Fruit fly (Drosophila melanogaster) whole organism, embryonic: Measurements from ENCODE around the gene grsm.

Experiments
- ATbp ChIP-seq: fragments of 200-800 bp; sonication (Bioruptor generic); optimal IDR thresholded peaks from 2 replicates; lab custom pipeline; 2017; ENCODE audit warnings: missing biosample characterization, mild to moderate bottlenecking, missing genetic modification characterization, missing genetic modification reagents
- Atf-2 ChIP-seq: fragments of 200-800 bp; sonication (Bioruptor generic); optimal IDR thresholded peaks from 2 replicates; lab custom pipeline; 2016; ENCODE audit warnings: missing biosample characterization, missing genetic modification characterization
- B-H2 ChIP-seq: fragments of 200-800 bp; sonication (Bioruptor generic); optimal IDR thresholded peaks from 2 replicates; lab custom pipeline; 2018; ENCODE audit warnings: missing biosample characterization, mild to moderate bottlenecking, missing genetic modification characterization
- Bteb2 ChIP-seq: fragments of 200-800 bp; sonication (Bioruptor generic); optimal IDR thresholded peaks from 2 replicates; lab custom pipeline; 2016; ENCODE audit warnings: missing biosample characterization, missing genetic modification characterization
- CG10147 ChIP-seq: fragments of 200-800 bp; sonication (Bioruptor generic); optimal IDR thresholded peaks from 2 replicates; lab custom pipeline; 2019; ENCODE audit warnings: missing biosample characterization, mild to moderate bottlenecking, missing genetic modification characterization, moderate library complexity
- CG10209 ChIP-seq: fragments of 200-800 bp; sonication (Bioruptor generic); optimal IDR thresholded peaks from 3 replicates; lab custom pipeline; 2017; ENCODE audit warnings: missing biosample characterization, mild to moderate bottlenecking, missing genetic modification characterization, missing genetic modification reagents
- CG10321 ChIP-seq: fragments of 200-800 bp; sonication (Bioruptor generic); IDR thresholded peaks from 2 replicates; pipeline ENCODE4 v1.3.6; 2022; ENCODE audit warnings: missing biosample characterization, missing genetic modification characterization
- CG10565 ChIP-seq: fragments of 200-800 bp; sonication (Bioruptor generic); optimal IDR thresholded peaks from 3 replicates; lab custom pipeline; 2016; ENCODE audit warnings: missing biosample characterization, mild to moderate bottlenecking, missing genetic modification characterization
- CG10979 ChIP-seq: fragments of 200-800 bp; sonication (Bioruptor generic); optimal IDR thresholded peaks from 2 replicates; lab custom pipeline; 2018; ENCODE audit warnings: missing biosample characterization, mild to moderate bottlenecking, missing genetic modification characterization, moderate library complexity
- CG11560 ChIP-seq: fragments of 200-800 bp; sonication (Bioruptor generic); IDR thresholded peaks from 3 replicates; pipeline ENCODE4 v1.3.6; 2022; ENCODE audit warnings: missing biosample characterization, missing genetic modification characterization
- CG13624 ChIP-seq: fragments of 200-800 bp; sonication (Bioruptor generic); optimal IDR thresholded peaks from 2 replicates; lab custom pipeline; 2016; ENCODE audit warnings: missing biosample characterization, missing genetic modification characterization
- CG15073 ChIP-seq: fragments of 200-800 bp; sonication (Bioruptor generic); optimal IDR thresholded peaks from 2 replicates; lab custom pipeline; 2016; ENCODE audit warnings: missing biosample characterization, missing genetic modification characterization
- CG15269 ChIP-seq: fragments of 200-800 bp; sonication (Bioruptor generic); optimal IDR thresholded peaks from 2 replicates; lab custom pipeline; 2018; ENCODE audit warnings: missing biosample characterization, mild to moderate bottlenecking, missing genetic modification characterization, moderate library complexity
- CG16779 ChIP-seq: fragments of 200-800 bp; sonication (Bioruptor generic); IDR thresholded peaks from 2 replicates; pipeline ENCODE4 v1.3.6; 2022; ENCODE audit warnings: missing biosample characterization, missing genetic modification characterization
- CG18599 ChIP-seq: fragments of 200-800 bp; sonication (Bioruptor generic); optimal IDR thresholded peaks from 3 replicates; lab custom pipeline; 2017; ENCODE audit warnings: missing biosample characterization, missing genetic modification characterization, mild to moderate bottlenecking, moderate library complexity, missing genetic modification reagents
- CG2678 ChIP-seq: fragments of 200-800 bp; sonication (Bioruptor generic); optimal IDR thresholded peaks from 3 replicates; lab custom pipeline; 2019; ENCODE audit warnings: missing biosample characterization, mild to moderate bottlenecking, missing genetic modification characterization, moderate library complexity
- CG2712 ChIP-seq: fragments of 200-800 bp; optimal IDR thresholded peaks from 3 replicates; lab custom pipeline; 2019; ENCODE audit warnings: missing biosample characterization, mild to moderate bottlenecking, missing genetic modification characterization, moderate library complexity
- CG31224 ChIP-seq: fragments of 200-800 bp; sonication (Bioruptor generic); IDR thresholded peaks from 2 replicates; pipeline ENCODE4 v1.3.6; 2022; ENCODE audit warnings: missing biosample characterization, missing genetic modification characterization
- CG32767 ChIP-seq: fragments of 200-800 bp; sonication (Bioruptor generic); IDR thresholded peaks from 2 replicates; pipeline ENCODE4 v1.3.6; 2022; ENCODE audit warnings: missing biosample characterization, missing genetic modification characterization
- CG3838 ChIP-seq: fragments of 200-800 bp; sonication (Bioruptor generic); optimal IDR thresholded peaks from 3 replicates; lab custom pipeline; 2016; ENCODE audit warnings: missing biosample characterization, missing genetic modification characterization
- CG4360 ChIP-seq: fragments of 200-800 bp; sonication (Bioruptor generic); IDR thresholded peaks from 2 replicates; pipeline ENCODE4 v1.3.6; 2022; ENCODE audit warnings: missing biosample characterization, missing genetic modification characterization
- CG6683 ChIP-seq: fragments of 200-800 bp; sonication (Bioruptor generic); optimal IDR thresholded peaks from 2 replicates; lab custom pipeline; 2017; ENCODE audit warnings: missing biosample characterization, mild to moderate bottlenecking, missing genetic modification characterization, missing genetic modification reagents
- CG6854 ChIP-seq: fragments of 200-800 bp; sonication (Bioruptor generic); optimal IDR thresholded peaks from 3 replicates; lab custom pipeline; 2017; ENCODE audit warnings: missing biosample characterization, mild to moderate bottlenecking, missing genetic modification characterization
- CG7786 ChIP-seq: fragments of 200-800 bp; sonication (Bioruptor generic); optimal IDR thresholded peaks from 2 replicates; lab custom pipeline; 2016; ENCODE audit warnings: missing biosample characterization, missing genetic modification characterization
- CG7963 ChIP-seq: fragments of 200-800 bp; sonication (Bioruptor generic); IDR thresholded peaks from 3 replicates; pipeline ENCODE4 v1.3.6; 2022; ENCODE audit warnings: missing biosample characterization, missing genetic modification characterization; ENCODE audit not compliant: partially characterized antibody
- CG8924 ChIP-seq: fragments of 200-800 bp; optimal IDR thresholded peaks from 3 replicates; lab custom pipeline; 2019; ENCODE audit warnings: missing biosample characterization, mild to moderate bottlenecking, missing genetic modification characterization, moderate library complexity
- CG8944 ChIP-seq: fragments of 200-800 bp; sonication (Bioruptor generic); optimal IDR thresholded peaks from 3 replicates; lab custom pipeline; 2016; ENCODE audit warnings: missing biosample characterization, missing genetic modification characterization
- Dfd ChIP-seq, 2 experiments: fragments of >200 bp; optimal IDR thresholded peaks; 2 replicates each; lab custom pipeline; 2017; ENCODE audit warnings: missing biosample characterization in 2 of 2, missing genetic modification characterization in 2 of 2
- Fer1 ChIP-seq: fragments of 200-800 bp; sonication (Bioruptor generic); optimal IDR thresholded peaks from 2 replicates; lab custom pipeline; 2017; ENCODE audit warnings: missing biosample characterization, mild to moderate bottlenecking, missing genetic modification characterization
- Gsc ChIP-seq: fragments of 200-800 bp; sonication (Bioruptor generic); IDR thresholded peaks from 2 replicates; pipeline ENCODE4 v1.3.6; 2022; ENCODE audit warnings: missing biosample characterization, missing genetic modification characterization
- H2.0 ChIP-seq: fragments of 200-800 bp; sonication (Bioruptor generic); IDR thresholded peaks from 2 replicates; pipeline ENCODE4 v1.3.6; 2022; ENCODE audit warnings: missing biosample characterization, missing genetic modification characterization
- Lim3 ChIP-seq: fragments of 200-800 bp; sonication (Bioruptor generic); IDR thresholded peaks from 2 replicates; pipeline ENCODE4 v1.3.6; 2022; ENCODE audit warnings: missing biosample characterization, missing genetic modification characterization
- Scr ChIP-seq: fragments of 200-800 bp; sonication (Bioruptor generic); IDR thresholded peaks from 2 replicates; pipeline ENCODE4 v1.3.6; 2022; ENCODE audit warnings: missing biosample characterization, missing genetic modification characterization; ENCODE audit not compliant: partially characterized antibody
- Vsx1 ChIP-seq: fragments of 200-800 bp; sonication (Bioruptor generic); optimal IDR thresholded peaks from 2 replicates; lab custom pipeline; 2017; ENCODE audit warnings: missing biosample characterization, mild to moderate bottlenecking, missing genetic modification characterization, missing genetic modification reagents
- ato ChIP-seq: fragments of 200-800 bp; sonication (Bioruptor generic); IDR thresholded peaks from 2 replicates; pipeline ENCODE4 v1.3.6; 2022; ENCODE audit warnings: missing biosample characterization, missing genetic modification characterization; ENCODE audit not compliant: partially characterized antibody
- bbx ChIP-seq: fragments of 200-800 bp; sonication (Bioruptor generic); IDR thresholded peaks from 2 replicates; pipeline ENCODE4 v1.3.6; 2022; ENCODE audit warnings: missing biosample characterization, missing genetic modification characterization; ENCODE audit not compliant: partially characterized antibody
- chif ChIP-seq, 2 experiments: fragments of 200-800 bp; sonication (Bioruptor generic); optimal IDR thresholded peaks; 3 replicates each; lab custom pipeline; 2016; ENCODE audit warnings: missing biosample characterization in 2 of 2, missing genetic modification characterization in 2 of 2
- croc ChIP-seq: fragments of 200-800 bp; sonication (Bioruptor generic); conservative IDR thresholded peaks from 3 replicates; pipeline ENCODE4 v1.3.6; 2022; ENCODE audit warnings: missing biosample characterization, missing genetic modification characterization
- dmrt99B ChIP-seq: fragments of 200-800 bp; sonication (Bioruptor generic); optimal IDR thresholded peaks from 2 replicates; lab custom pipeline; 2018; ENCODE audit warnings: missing biosample characterization, mild to moderate bottlenecking, missing genetic modification characterization, moderate library complexity
- gcm2 ChIP-seq: fragments of 200-800 bp; sonication (Bioruptor generic); optimal IDR thresholded peaks from 2 replicates; lab custom pipeline; 2016; ENCODE audit warnings: missing biosample characterization, missing genetic modification characterization
- gt ChIP-seq: fragments of 200-800 bp; sonication (Bioruptor generic); IDR thresholded peaks from 2 replicates; pipeline ENCODE4 v1.3.6; 2022; ENCODE audit warnings: missing biosample characterization, missing genetic modification characterization
- mld ChIP-seq: fragments of 200-800 bp; sonication (Bioruptor generic); IDR thresholded peaks from 3 replicates; pipeline ENCODE4 v1.3.6; 2022; ENCODE audit warnings: missing biosample characterization, missing genetic modification characterization; ENCODE audit not compliant: partially characterized antibody
- nau ChIP-seq: fragments of 200-800 bp; sonication (Bioruptor generic); optimal IDR thresholded peaks from 3 replicates; lab custom pipeline; 2017; ENCODE audit warnings: missing biosample characterization, mild to moderate bottlenecking, missing genetic modification characterization, missing genetic modification reagents
- oc ChIP-seq: fragments of 200-800 bp; sonication (Bioruptor generic); optimal IDR thresholded peaks from 2 replicates; lab custom pipeline; 2018; ENCODE audit warnings: missing biosample characterization, mild to moderate bottlenecking, missing genetic modification characterization, moderate library complexity
- shn ChIP-seq: fragments of 200-800 bp; sonication (Bioruptor generic); optimal IDR thresholded peaks from 3 replicates; lab custom pipeline; 2016; ENCODE audit warnings: missing biosample characterization, missing genetic modification characterization
- sna ChIP-seq: fragments of 200-800 bp; sonication (Bioruptor generic); IDR thresholded peaks from 2 replicates; pipeline ENCODE4 v1.3.6; 2022; ENCODE audit warnings: missing biosample characterization, missing genetic modification characterization; ENCODE audit not compliant: partially characterized antibody
- sob ChIP-seq: fragments of 200-800 bp; sonication (Bioruptor generic); IDR thresholded peaks from 2 replicates; pipeline ENCODE4 v1.3.6; 2022; ENCODE audit warnings: missing biosample characterization, missing genetic modification characterization
- toy ChIP-seq: fragments of 200-800 bp; sonication (Bioruptor generic); IDR thresholded peaks from 2 replicates; pipeline ENCODE4 v1.3.6; 2022; ENCODE audit warnings: missing biosample characterization, missing genetic modification characterization
- trem ChIP-seq: fragments of 200-800 bp; optimal IDR thresholded peaks from 3 replicates; lab custom pipeline; 2019; ENCODE audit warnings: missing biosample characterization, mild to moderate bottlenecking, missing genetic modification characterization, moderate library complexity

Gene grsm

dm6 chr3R:12985828-12986530, 18.5 kb upstream of the grsm start, which contains the start of gene CG31342 (continued):
- TF ChIP-seq sob (peak; percentile 14; the same call in 1 of the 2 replicates), CG7786 (GFP tag; lab: Kevin White, UChicago) (no peak), gcm2 (GFP tag; lab: Kevin White, UChicago) (no peak), gt (no peak), oc (tag; lab: Kevin White, UChicago) (no peak), Fer1 (GFP tag; lab: Kevin White, UChicago) (peak; percentile 54), CG10979 (tag; lab: Kevin White, UChicago) (peak; percentile 61), CG13624 (GFP tag; lab: Kevin White, UChicago) (peak; percentile 67), Lim3 (GFP tag; lab: Robert Waterston, UW) (no peak), bbx (GFP tag; lab: Robert Waterston, UW) (peak; percentile 79), mld (0 out of 3 replicates have a peak, but pooled peaks have one; percentile 45), nau (GFP tag; lab: Kevin White, UChicago) (no peak), CG15073 (no peak), CG16779 (GFP tag; lab: Robert Waterston, UW) (no peak), Bteb2 (peak; percentile 37), Dfd (GFP tag; optimal IDR thresholded peaks at IDR 0.05; lab: Kevin White, UChicago) (no peak), CG10209 (no peak), ato (GFP tag; lab: Robert Waterston, UW) (peak; percentile 23; the same call in 1 of the 2 replicates), trem (tag; lab: Kevin White, UChicago) (peak; percentile 51), CG3838 (GFP tag; lab: Kevin White, UChicago) (no peak), CG8924 (peak; percentile 59), CG15269 (tag; lab: Kevin White, UChicago) (no peak), Gsc (no peak), CG18599 (no peak), CG6683 (GFP tag; lab: Kevin White, UChicago) (no peak), toy (GFP tag; lab: Robert Waterston, UW) (no peak), CG10565 (no peak), CG2678 (tag; lab: Kevin White, UChicago) (no peak), CG8944 (GFP tag; lab: Kevin White, UChicago) (no peak), CG6854 (GFP tag; lab: Kevin White, UChicago) (no peak), CG10147 (GFP tag; lab: Kevin White, UChicago) (no peak), Vsx1 (no peak), Atf-2 (GFP tag; lab: Kevin White, UChicago) (no peak), CG2712 (tag; lab: Kevin White, UChicago) (no peak), dmrt99B (tag; lab: Kevin White, UChicago) (no peak), CG7963 (GFP tag; lab: Robert Waterston, UW) (no peak), CG10321 (GFP tag; lab: Robert Waterston, UW) (no peak), shn (GFP tag; lab: Kevin White, UChicago) (no peak), CG32767 (GFP tag; lab: Robert Waterston, UW) (no peak), CG31224 (GFP tag; lab: Robert Waterston, UW) (no peak), chif (GFP tag; optimal IDR thresholded peaks at IDR 0.05; lab: Kevin White, UChicago) (peak in 1 of 2 experiments; percentile 23), CG11560 (tag; lab: Robert Waterston, UW) (no peak), sna (GFP tag; lab: Robert Waterston, UW) (peak; percentile 61; the same call in 1 of the 2 replicates), CG4360 (no peak), B-H2 (no peak), Scr (peak; percentile 73), H2.0 (GFP tag; lab: Robert Waterston, UW) (no peak), ATbp (GFP tag; lab: Kevin White, UChicago) (no peak), croc (GFP tag; lab: Robert Waterston, UW) (no peak)
